Worm (Caenorhabditis elegans) whole organism, L3 larva: ENCODE data around the gene npr-37.

ENCODE experiments used
- mdl-1 ChIP-seq: fragments of 150-350 bp; optimal IDR thresholded peaks from 2 replicates; lab custom pipeline; 2014; ENCODE audit warnings: missing biosample characterization, missing genetic modification characterization
- skn-1 ChIP-seq: fragments of 150-350 bp; optimal IDR thresholded peaks from 2 replicates; lab custom pipeline; 2014; ENCODE audit warnings: missing biosample characterization, missing genetic modification characterization

DNA sequence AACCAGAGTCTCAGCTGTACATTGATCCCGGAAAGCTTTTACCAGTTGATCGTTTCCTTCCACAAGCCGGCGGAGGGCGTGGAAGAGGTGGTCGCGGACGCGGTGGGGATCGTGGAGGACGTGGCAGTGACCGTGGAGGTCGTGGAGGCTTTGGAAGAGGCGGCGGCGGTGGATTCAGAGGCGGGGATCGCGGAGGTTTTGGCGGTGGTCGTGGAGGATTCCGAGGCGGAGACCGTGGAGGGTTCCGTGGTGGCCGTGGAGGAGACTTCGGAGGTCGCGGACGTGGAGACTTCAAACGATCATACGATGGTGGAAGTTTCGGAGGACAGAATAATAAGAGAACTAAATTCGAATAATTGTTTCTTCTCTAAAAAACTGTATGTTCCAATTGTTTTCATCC lies 54.4 kb downstream of the npr-37 start:
- TF ChIP-seq skn-1 (no peak), mdl-1 (tag; lab: Kevin White, UChicago) (no peak)
